Fruit fly (Drosophila melanogaster) whole organism, embryonic: ENCODE measurements around the gene CG32313.

Source experiments
- Adf1 ChIP-seq: fragments of 200-800 bp; sonication (Bioruptor generic); IDR thresholded peaks from 2 replicates; pipeline ENCODE4 v1.3.6; 2022; ENCODE audit warnings: missing biosample characterization, missing genetic modification characterization
- CG10979 ChIP-seq: fragments of 200-800 bp; sonication (Bioruptor generic); optimal IDR thresholded peaks from 2 replicates; lab custom pipeline; 2018; ENCODE audit warnings: missing biosample characterization, mild to moderate bottlenecking, missing genetic modification characterization, moderate library complexity
- CG12219 ChIP-seq: fragments of 200-800 bp; sonication (Bioruptor generic); optimal IDR thresholded peaks from 3 replicates; lab custom pipeline; 2018; ENCODE audit warnings: missing biosample characterization, mild to moderate bottlenecking, missing genetic modification characterization
- CG12391 ChIP-seq: fragments of 200-800 bp; sonication (Bioruptor generic); optimal IDR thresholded peaks from 3 replicates; lab custom pipeline; 2018; ENCODE audit warnings: missing biosample characterization, mild to moderate bottlenecking, missing genetic modification characterization, moderate library complexity
- CG13123 ChIP-seq: fragments of 200-800 bp; sonication (Bioruptor generic); optimal IDR thresholded peaks from 2 replicates; lab custom pipeline; 2016; ENCODE audit warnings: missing biosample characterization, missing genetic modification characterization
- CG13624 ChIP-seq: fragments of 200-800 bp; sonication (Bioruptor generic); optimal IDR thresholded peaks from 2 replicates; lab custom pipeline; 2016; ENCODE audit warnings: missing biosample characterization, missing genetic modification characterization
- CG14965 ChIP-seq: fragments of 200-800 bp; sonication (Bioruptor generic); optimal IDR thresholded peaks from 2 replicates; lab custom pipeline; 2016; ENCODE audit warnings: missing biosample characterization, missing genetic modification characterization, borderline replicate concordance
- CG1603 ChIP-seq: fragments of 200-800 bp; sonication (Bioruptor generic); optimal IDR thresholded peaks from 2 replicates; lab custom pipeline; 2019; ENCODE audit warnings: missing biosample characterization, mild to moderate bottlenecking, missing genetic modification characterization, moderate library complexity
- CG17568 ChIP-seq: fragments of 200-800 bp; sonication (Bioruptor generic); optimal IDR thresholded peaks from 2 replicates; lab custom pipeline; 2018; ENCODE audit warnings: missing biosample characterization, mild to moderate bottlenecking, missing genetic modification characterization, moderate library complexity
- CG17912 ChIP-seq: fragments of 200-800 bp; sonication (Bioruptor generic); optimal IDR thresholded peaks from 2 replicates; lab custom pipeline; 2018; ENCODE audit warnings: missing biosample characterization, mild to moderate bottlenecking, missing genetic modification characterization
- CG31388 ChIP-seq: fragments of 200-800 bp; sonication (Bioruptor generic); optimal IDR thresholded peaks from 2 replicates; lab custom pipeline; 2016; ENCODE audit warnings: missing biosample characterization, missing genetic modification characterization
- CG32772 ChIP-seq: fragments of 200-800 bp; sonication (Bioruptor generic); IDR thresholded peaks from 2 replicates; pipeline ENCODE4 v1.3.6; 2022; ENCODE audit warnings: missing biosample characterization, missing genetic modification characterization
- CG33557 ChIP-seq: fragments of 200-800 bp; sonication (Bioruptor generic); optimal IDR thresholded peaks from 2 replicates; lab custom pipeline; 2019; ENCODE audit warnings: missing biosample characterization, mild to moderate bottlenecking, missing genetic modification characterization, moderate library complexity
- CG4360 ChIP-seq: fragments of 200-800 bp; sonication (Bioruptor generic); IDR thresholded peaks from 2 replicates; pipeline ENCODE4 v1.3.6; 2022; ENCODE audit warnings: missing biosample characterization, missing genetic modification characterization
- CG4404 ChIP-seq: fragments of 200-800 bp; sonication (Bioruptor generic); IDR thresholded peaks from 2 replicates; pipeline ENCODE4 v1.3.6; 2022; ENCODE audit warnings: missing biosample characterization, missing genetic modification characterization
- Deaf1 ChIP-seq: fragments of 200-800 bp; optimal IDR thresholded peaks from 3 replicates; lab custom pipeline; 2019; ENCODE audit warnings: missing biosample characterization, mild to moderate bottlenecking, missing genetic modification characterization, moderate library complexity
- Dref ChIP-seq: fragments of 200-800 bp; sonication (Bioruptor generic); IDR thresholded peaks from 2 replicates; pipeline ENCODE4 v1.3.6; 2022; ENCODE audit warnings: missing biosample characterization, missing genetic modification characterization
- Elba2 ChIP-seq: fragments of 200-800 bp; sonication (Bioruptor generic); optimal IDR thresholded peaks from 3 replicates; lab custom pipeline; 2016; ENCODE audit warnings: missing biosample characterization, missing genetic modification characterization
- Fer3 ChIP-seq: fragments of 200-800 bp; sonication (Bioruptor generic); optimal IDR thresholded peaks from 2 replicates; lab custom pipeline; 2018; ENCODE audit warnings: missing biosample characterization, mild to moderate bottlenecking, missing genetic modification characterization, moderate library complexity
- H2.0 ChIP-seq: fragments of 200-800 bp; sonication (Bioruptor generic); IDR thresholded peaks from 2 replicates; pipeline ENCODE4 v1.3.6; 2022; ENCODE audit warnings: missing biosample characterization, missing genetic modification characterization
- Lhr ChIP-seq: fragments of 200-800 bp; sonication (Bioruptor generic); optimal IDR thresholded peaks from 3 replicates; lab custom pipeline; 2017; ENCODE audit warnings: mild to moderate bottlenecking, missing biosample characterization, missing genetic modification reagents, missing genetic modification characterization
- Nf-YA ChIP-seq: fragments of 200-800 bp; sonication (Bioruptor generic); IDR thresholded peaks from 2 replicates; pipeline ENCODE4 v1.3.6; 2022; ENCODE audit warnings: missing biosample characterization, missing genetic modification characterization
- Nf-YC ChIP-seq: fragments of 200-800 bp; optimal IDR thresholded peaks from 3 replicates; lab custom pipeline; 2019; ENCODE audit warnings: missing biosample characterization, mild to moderate bottlenecking, missing genetic modification characterization, moderate library complexity
- Oaz ChIP-seq: fragments of 200-800 bp; sonication (Bioruptor generic); IDR thresholded peaks from 2 replicates; pipeline ENCODE4 v1.3.6; 2022; ENCODE audit warnings: missing biosample characterization, missing genetic modification characterization
- Sin3A ChIP-seq: fragments of >200 bp; optimal IDR thresholded peaks from 2 replicates; lab custom pipeline; 2018
- Sox102F ChIP-seq: fragments of 200-800 bp; sonication (Bioruptor generic); optimal IDR thresholded peaks from 2 replicates; lab custom pipeline; 2018; ENCODE audit warnings: missing biosample characterization, mild to moderate bottlenecking, missing genetic modification characterization, moderate library complexity
- Ssrp ChIP-seq: fragments of 200-800 bp; sonication (Bioruptor generic); optimal IDR thresholded peaks from 2 replicates; lab custom pipeline; 2018; ENCODE audit warnings: missing biosample characterization, mild to moderate bottlenecking, missing genetic modification characterization, moderate library complexity
- TFAM ChIP-seq: fragments of 200-800 bp; sonication (Bioruptor generic); optimal IDR thresholded peaks from 2 replicates; lab custom pipeline; 2017; ENCODE audit warnings: missing biosample characterization, missing genetic modification characterization, inconsistent platforms
- Xrp1 ChIP-seq: fragments of 200-800 bp; sonication (Bioruptor generic); IDR thresholded peaks from 2 replicates; pipeline ENCODE4 v1.3.6; 2022; ENCODE audit warnings: missing biosample characterization, missing genetic modification characterization
- aop ChIP-seq: fragments of 200-800 bp; sonication (Bioruptor generic); IDR thresholded peaks from 2 replicates; pipeline ENCODE4 v1.3.6; 2022; ENCODE audit warnings: missing biosample characterization, missing genetic modification characterization
- ap ChIP-seq: fragments of 200-800 bp; sonication (Bioruptor generic); IDR thresholded peaks from 2 replicates; pipeline ENCODE4 v1.3.6; 2022; ENCODE audit warnings: missing biosample characterization, missing genetic modification characterization
- bigmax ChIP-seq: fragments of 200-800 bp; sonication (Bioruptor generic); optimal IDR thresholded peaks from 2 replicates; lab custom pipeline; 2018; ENCODE audit warnings: missing biosample characterization, mild to moderate bottlenecking, missing genetic modification characterization
- br ChIP-seq: fragments of >200 bp; optimal IDR thresholded peaks from 2 replicates; lab custom pipeline; 2017
- caup ChIP-seq: fragments of 200-800 bp; sonication (Bioruptor generic); optimal IDR thresholded peaks from 3 replicates; lab custom pipeline; 2017; ENCODE audit warnings: missing biosample characterization, mild to moderate bottlenecking, missing genetic modification characterization, moderate library complexity; ENCODE audit not compliant: severe bottlenecking
- chif ChIP-seq, 2 experiments: fragments of 200-800 bp; sonication (Bioruptor generic); optimal IDR thresholded peaks; 3 replicates each; lab custom pipeline; 2016; ENCODE audit warnings: missing biosample characterization in 2 of 2, missing genetic modification characterization in 2 of 2
- chm ChIP-seq: fragments of 200-800 bp; sonication (Bioruptor generic); IDR thresholded peaks from 2 replicates; pipeline ENCODE4 v1.3.6; 2022; ENCODE audit warnings: missing biosample characterization, missing genetic modification characterization
- danr ChIP-seq: fragments of 200-800 bp; sonication (Bioruptor generic); IDR thresholded peaks from 2 replicates; pipeline ENCODE4 v1.3.6; 2022; ENCODE audit warnings: missing biosample characterization, missing genetic modification characterization
- fd3F ChIP-seq: fragments of 200-800 bp; sonication (Bioruptor generic); optimal IDR thresholded peaks from 2 replicates; lab custom pipeline; 2018; ENCODE audit warnings: missing biosample characterization, mild to moderate bottlenecking, missing genetic modification characterization, moderate library complexity
- gsb ChIP-seq: fragments of 200-800 bp; sonication (Bioruptor generic); IDR thresholded peaks from 2 replicates; pipeline ENCODE4 v1.3.6; 2022; ENCODE audit warnings: missing biosample characterization, missing genetic modification characterization
- ham ChIP-seq: fragments of 200-800 bp; sonication (Bioruptor generic); IDR thresholded peaks from 2 replicates; pipeline ENCODE4 v1.3.6; 2022; ENCODE audit warnings: missing biosample characterization, missing genetic modification characterization
- inv ChIP-seq: fragments of 200-800 bp; sonication (Bioruptor generic); IDR thresholded peaks from 2 replicates; pipeline ENCODE4 v1.3.6; 2022; ENCODE audit warnings: missing biosample characterization, missing genetic modification characterization; ENCODE audit not compliant: partially characterized antibody
- kah ChIP-seq: fragments of 200-800 bp; sonication (Bioruptor generic); optimal IDR thresholded peaks from 2 replicates; lab custom pipeline; 2018; ENCODE audit warnings: missing biosample characterization, mild to moderate bottlenecking, missing genetic modification characterization
- lbe ChIP-seq: fragments of 200-800 bp; sonication (Bioruptor generic); optimal IDR thresholded peaks from 2 replicates; lab custom pipeline; 2016; ENCODE audit warnings: missing biosample characterization, mild to moderate bottlenecking, missing genetic modification characterization
- mirr ChIP-seq: fragments of 200-800 bp; sonication (Bioruptor generic); optimal IDR thresholded peaks from 3 replicates; lab custom pipeline; 2018; ENCODE audit warnings: missing biosample characterization, mild to moderate bottlenecking, missing genetic modification characterization
- sim ChIP-seq: fragments of 200-800 bp; sonication (Bioruptor generic); IDR thresholded peaks from 2 replicates; pipeline ENCODE4 v1.3.6; 2022; ENCODE audit warnings: missing biosample characterization, missing genetic modification characterization
- sima ChIP-seq: fragments of 200-800 bp; sonication (Bioruptor generic); optimal IDR thresholded peaks from 2 replicates; lab custom pipeline; 2016; ENCODE audit warnings: missing biosample characterization, missing genetic modification characterization
- sna ChIP-seq: fragments of 200-800 bp; sonication (Bioruptor generic); IDR thresholded peaks from 2 replicates; pipeline ENCODE4 v1.3.6; 2022; ENCODE audit warnings: missing biosample characterization, missing genetic modification characterization; ENCODE audit not compliant: partially characterized antibody
- sqz ChIP-seq: fragments of 200-800 bp; sonication (Bioruptor generic); optimal IDR thresholded peaks from 3 replicates; lab custom pipeline; 2018; ENCODE audit warnings: missing biosample characterization, mild to moderate bottlenecking, missing genetic modification characterization
- sr ChIP-seq: fragments of 200-800 bp; sonication (Bioruptor generic); IDR thresholded peaks from 3 replicates; pipeline ENCODE4 v1.3.6; 2022; ENCODE audit warnings: missing biosample characterization, missing genetic modification characterization
- stc ChIP-seq: fragments of 200-800 bp; sonication (Bioruptor generic); IDR thresholded peaks from 2 replicates; pipeline ENCODE4 v1.3.6; 2022; ENCODE audit warnings: missing biosample characterization, missing genetic modification characterization
- toy ChIP-seq: fragments of 200-800 bp; sonication (Bioruptor generic); IDR thresholded peaks from 2 replicates; pipeline ENCODE4 v1.3.6; 2022; ENCODE audit warnings: missing biosample characterization, missing genetic modification characterization
- zen2 ChIP-seq: fragments of 200-800 bp; sonication (Bioruptor generic); IDR thresholded peaks from 3 replicates; pipeline ENCODE4 v1.3.6; 2022; ENCODE audit warnings: missing biosample characterization, missing genetic modification characterization; ENCODE audit not compliant: partially characterized antibody

CG32313 gene

dm6 chr3L:1584781-1585180, 39.2 kb upstream of the CG32313 start (continued):
- TF ChIP-seq CG12219, result no peak
- no peak for TF ChIP-seq ham (GFP tag; lab: Robert Waterston, UW)
- no peak for TF ChIP-seq aop (GFP tag; lab: Robert Waterston, UW)
- no peak for TF ChIP-seq CG13123 (GFP tag; lab: Kevin White, UChicago)
- no peak for TF ChIP-seq br (lab: Kevin White, UChicago)
- TF ChIP-seq CG4404 (GFP tag; lab: Robert Waterston, UW), result 0 out of 2 replicates have a peak, but pooled peaks have one; percentile 18
- TF ChIP-seq Deaf1, result no peak
- peak; percentile 28 for TF ChIP-seq Sox102F
- no peak for TF ChIP-seq TFAM (GFP tag; lab: Kevin White, UChicago)
- TF ChIP-seq gsb (GFP tag; lab: Robert Waterston, UW), result no peak
- no peak for TF ChIP-seq CG17912 (GFP tag; lab: Kevin White, UChicago)
- no peak for TF ChIP-seq danr (GFP tag; lab: Robert Waterston, UW)
- no peak for TF ChIP-seq sna (GFP tag; lab: Robert Waterston, UW)
- no peak for TF ChIP-seq Ssrp (tag; lab: Kevin White, UChicago)
- no peak for TF ChIP-seq Dref (GFP tag; lab: Robert Waterston, UW)
- no peak for TF ChIP-seq chif (GFP tag; optimal IDR thresholded peaks at IDR 0.05; lab: Kevin White, UChicago)
- no peak for TF ChIP-seq Oaz
- TF ChIP-seq H2.0 (GFP tag; lab: Robert Waterston, UW), result no peak
- TF ChIP-seq CG31388 (GFP tag; lab: Kevin White, UChicago), result no peak
- no peak for TF ChIP-seq sqz (GFP tag; lab: Kevin White, UChicago)
- TF ChIP-seq zen2, result no peak
- no peak for TF ChIP-seq Nf-YC (tag; lab: Kevin White, UChicago)
- no peak for TF ChIP-seq toy
- no peak for TF ChIP-seq Fer3 (tag; lab: Kevin White, UChicago)
- TF ChIP-seq CG32772, result no peak
- TF ChIP-seq sim, result 0 out of 2 replicates have a peak, but pooled peaks have one; percentile 10
- TF ChIP-seq mirr, result no peak
- TF ChIP-seq ap (GFP tag; lab: Robert Waterston, UW), result no peak
- no peak for TF ChIP-seq caup (GFP tag; lab: Kevin White, UChicago)
- TF ChIP-seq CG12391 (tag; lab: Kevin White, UChicago), result no peak
- TF ChIP-seq CG10979 (tag; lab: Kevin White, UChicago), result peak; percentile 24
- no peak for TF ChIP-seq Lhr (GFP tag; lab: Kevin White, UChicago)
- peak; percentile 13 for TF ChIP-seq CG1603 (tag; lab: Kevin White, UChicago)
- TF ChIP-seq sr (GFP tag; lab: Robert Waterston, UW), result 0 out of 3 replicates have a peak, but pooled peaks have one; percentile 36
- TF ChIP-seq Nf-YA (GFP tag; lab: Robert Waterston, UW), result peak; percentile 31; the same call in 1 of the 2 replicates
- peak; percentile 34 for TF ChIP-seq lbe (GFP tag; lab: Kevin White, UChicago)
- TF ChIP-seq sima, result no peak
- no peak for TF ChIP-seq fd3F
- TF ChIP-seq CG4360 (GFP tag; lab: Robert Waterston, UW), result no peak
- TF ChIP-seq inv (GFP tag; lab: Robert Waterston, UW), result no peak
- TF ChIP-seq chm (GFP tag; lab: Robert Waterston, UW), result no peak
- no peak for TF ChIP-seq CG14965
- TF ChIP-seq CG33557, result no peak
- TF ChIP-seq Sin3A, result no peak
- no peak for TF ChIP-seq CG13624 (GFP tag; lab: Kevin White, UChicago)
- TF ChIP-seq stc (GFP tag; lab: Robert Waterston, UW), result 0 out of 2 replicates have a peak, but pooled peaks have one; percentile 30
- no peak for TF ChIP-seq bigmax
- TF ChIP-seq CG17568 (GFP tag; lab: Kevin White, UChicago), result no peak
- TF ChIP-seq Adf1 (GFP tag; lab: Robert Waterston, UW), result no peak
- TF ChIP-seq Xrp1 (GFP tag; lab: Robert Waterston, UW), result peak; percentile 45; the same call in 1 of the 2 replicates
- no peak for TF ChIP-seq kah
- no peak for TF ChIP-seq Elba2 (GFP tag; lab: Kevin White, UChicago)
